Worm (Caenorhabditis elegans) whole organism, L1 larva: ENCODE results near the gene C50E10.2.

Source experiments
- C04F5.9 ChIP-seq: sonication (generic microtip); optimal IDR thresholded peaks from 2 replicates; lab custom pipeline; 2016; ENCODE audit warnings: missing genetic modification characterization, missing compliant biosample characterization
- C16A3.4 ChIP-seq: fragments of 150-350 bp; optimal IDR thresholded peaks from 2 replicates; lab custom pipeline; 2014; ENCODE audit warnings: missing biosample characterization, missing genetic modification characterization
- alr-1 ChIP-seq: fragments of 200-800 bp; sonication (Bioruptor generic); optimal IDR thresholded peaks from 2 replicates; lab custom pipeline; 2018; ENCODE audit warnings: borderline replicate concordance, mild to moderate bottlenecking, missing genetic modification characterization, missing compliant biosample characterization
- aly-2 ChIP-seq: fragments of 150-350 bp; optimal IDR thresholded peaks from 2 replicates; lab custom pipeline; 2014; ENCODE audit warnings: missing biosample characterization, missing genetic modification characterization
- blmp-1 ChIP-seq: fragments of 150-350 bp; optimal IDR thresholded peaks from 2 replicates; lab custom pipeline; 2014; ENCODE audit warnings: missing biosample characterization, missing genetic modification characterization
- ceh-88 ChIP-seq: fragments of 200-800 bp; sonication (Bioruptor generic); IDR thresholded peaks from 2 replicates; pipeline ENCODE4 v1.3.6; 2022; ENCODE audit warnings: missing genetic modification characterization, missing compliant biosample characterization
- ceh-90 ChIP-seq: sonication (generic microtip); optimal IDR thresholded peaks from 2 replicates; lab custom pipeline; 2016; ENCODE audit warnings: missing genetic modification characterization, missing compliant biosample characterization
- dpl-1 ChIP-seq, 3 experiments: fragments of 150-350 bp in 2 of 3; sonication (generic microtip) in 1 of 3; optimal IDR thresholded peaks; 2 replicates each; lab custom pipeline; 2014 to 2017; ENCODE audit warnings: missing biosample characterization in 3 of 3, missing genetic modification characterization in 3 of 3, missing genetic modification reagents in 3 of 3
- efl-1 ChIP-seq, 4 experiments: fragments of 150-350 bp; optimal IDR thresholded peaks in 3 of 4; peaks in 1 of 4; 1 replicate in 1 of 4; 2 replicates in 3 of 4; lab custom pipeline; 2014; ENCODE audit warnings: missing biosample characterization in 2 of 4, missing genetic modification characterization in 2 of 4, missing genetic modification reagents in 2 of 4
- egl-13 ChIP-seq: sonication (generic microtip); optimal IDR thresholded peaks from 2 replicates; lab custom pipeline; 2016; ENCODE audit warnings: missing genotype, missing genetic modification reagents, missing genetic modification characterization, missing compliant biosample characterization
- fkh-10 ChIP-seq: sonication (generic microtip); optimal IDR thresholded peaks from 2 replicates; lab custom pipeline; 2017; ENCODE audit warnings: missing biosample characterization, missing genetic modification reagents, missing genetic modification characterization
- fkh-4 ChIP-seq: sonication (generic microtip); optimal IDR thresholded peaks from 2 replicates; lab custom pipeline; 2016; ENCODE audit warnings: missing compliant biosample characterization, missing genetic modification characterization, borderline replicate concordance
- fkh-8 ChIP-seq: sonication (generic microtip); optimal IDR thresholded peaks from 2 replicates; lab custom pipeline; 2016; ENCODE audit warnings: mild to moderate bottlenecking, missing genetic modification characterization, missing compliant biosample characterization
- grh-1 ChIP-seq: fragments of 200-800 bp; sonication (Bioruptor generic); IDR thresholded peaks from 2 replicates; pipeline ENCODE4 v1.3.6; 2022; ENCODE audit warnings: missing genetic modification reagents, missing genetic modification characterization, missing compliant biosample characterization
- hlh-17 ChIP-seq: fragments of 200-800 bp; sonication (Bioruptor generic); optimal IDR thresholded peaks from 2 replicates; lab custom pipeline; 2018; ENCODE audit warnings: missing genetic modification characterization, mild to moderate bottlenecking, missing compliant biosample characterization, moderate library complexity, borderline replicate concordance
- hpl-2 ChIP-seq: fragments of 150-350 bp; optimal IDR thresholded peaks from 2 replicates; lab custom pipeline; 2014; ENCODE audit warnings: missing biosample characterization, missing genetic modification reagents, missing genetic modification characterization
- irx-1 ChIP-seq: sonication (generic microtip); optimal IDR thresholded peaks from 2 replicates; lab custom pipeline; 2016; ENCODE audit warnings: missing genetic modification characterization, missing compliant biosample characterization
- isw-1 ChIP-seq: fragments of 200-800 bp; sonication (Bioruptor generic); IDR thresholded peaks from 2 replicates; pipeline ENCODE4 v1.3.6; 2022; ENCODE audit warnings: missing genetic modification characterization, missing compliant biosample characterization
- jun-1 ChIP-seq: fragments of 150-350 bp; optimal IDR thresholded peaks from 2 replicates; lab custom pipeline; 2014; ENCODE audit warnings: missing biosample characterization, missing genetic modification reagents, missing genetic modification characterization
- lin-14 ChIP-seq: fragments of 200-800 bp; sonication (Bioruptor generic); optimal IDR thresholded peaks from 2 replicates; lab custom pipeline; 2018; ENCODE audit warnings: mild to moderate bottlenecking, missing genetic modification characterization, moderate library complexity, missing compliant biosample characterization
- lin-15B ChIP-seq: fragments of 150-350 bp; sonication (generic microtip); optimal IDR thresholded peaks from 3 replicates; lab custom pipeline; 2014; ENCODE audit warnings: missing biosample characterization, missing genetic modification characterization
- lin-35 ChIP-seq, 2 experiments: fragments of 150-350 bp; optimal IDR thresholded peaks; 2 replicates each; lab custom pipeline; 2014; ENCODE audit warnings: missing biosample characterization in 2 of 2, missing genetic modification characterization in 2 of 2, missing genetic modification reagents in 2 of 2
- lin-39 ChIP-seq: fragments of 150-350 bp; optimal IDR thresholded peaks from 2 replicates; lab custom pipeline; 2014; ENCODE audit warnings: missing biosample characterization, missing genetic modification reagents, missing genetic modification characterization
- lir-3 ChIP-seq: sonication (generic microtip); optimal IDR thresholded peaks from 2 replicates; lab custom pipeline; 2016; ENCODE audit warnings: mild to moderate bottlenecking, missing genetic modification characterization, moderate library complexity, missing compliant biosample characterization; ENCODE audit not compliant: poor library complexity
- lsy-2 ChIP-seq, 2 experiments: fragments of 150-350 bp; optimal IDR thresholded peaks; 2 replicates each; lab custom pipeline; 2014; ENCODE audit warnings: missing biosample characterization in 2 of 2, missing genetic modification characterization in 2 of 2
- mab-9 ChIP-seq: fragments of 200-800 bp; sonication (Bioruptor generic); IDR thresholded peaks from 2 replicates; pipeline ENCODE4 v1.3.6; 2022; ENCODE audit warnings: missing genetic modification reagents, missing genetic modification characterization, missing compliant biosample characterization
- mdl-1 ChIP-seq, 2 experiments: fragments of 150-350 bp; optimal IDR thresholded peaks; 2 replicates each; lab custom pipeline; 2014 to 2017; ENCODE audit warnings: missing biosample characterization in 2 of 2, missing genetic modification characterization in 2 of 2, inconsistent platforms in 1 of 2
- mef-2 ChIP-seq: fragments of 150-350 bp; optimal IDR thresholded peaks from 2 replicates; lab custom pipeline; 2014; ENCODE audit warnings: missing biosample characterization, missing genetic modification characterization
- mep-1 ChIP-seq: fragments of 150-350 bp; optimal IDR thresholded peaks from 2 replicates; lab custom pipeline; 2014; ENCODE audit warnings: missing biosample characterization, missing genetic modification characterization
- nhr-19 ChIP-seq: fragments of 200-800 bp; sonication (Bioruptor generic); conservative IDR thresholded peaks from 2 replicates; pipeline ENCODE4 v1.3.6; 2022; ENCODE audit warnings: missing genetic modification characterization, missing compliant biosample characterization
- nhr-237 ChIP-seq: fragments of 150-350 bp; optimal IDR thresholded peaks from 2 replicates; lab custom pipeline; 2014; ENCODE audit warnings: missing biosample characterization, missing genetic modification characterization
- nhr-47 ChIP-seq: sonication (generic microtip); optimal IDR thresholded peaks from 2 replicates; lab custom pipeline; 2016; ENCODE audit warnings: mild to moderate bottlenecking, missing genetic modification characterization, moderate library complexity, missing compliant biosample characterization
- nhr-71 ChIP-seq: sonication (generic microtip); optimal IDR thresholded peaks from 2 replicates; lab custom pipeline; 2016; ENCODE audit warnings: mild to moderate bottlenecking, missing genetic modification characterization, moderate library complexity, missing compliant biosample characterization
- nhr-76 ChIP-seq: sonication (generic microtip); optimal IDR thresholded peaks from 2 replicates; lab custom pipeline; 2017; ENCODE audit warnings: missing biosample characterization, missing genetic modification characterization
- nhr-77 ChIP-seq: fragments of 150-350 bp; optimal IDR thresholded peaks from 2 replicates; lab custom pipeline; 2014; ENCODE audit warnings: missing biosample characterization, missing genetic modification characterization
- nhr-85 ChIP-seq: sonication (generic microtip); peaks from one replicate; lab custom pipeline; 2016; ENCODE audit warnings: missing genetic modification characterization, inconsistent platforms, missing compliant biosample characterization
- rnt-1 ChIP-seq: sonication (generic microtip); optimal IDR thresholded peaks from 2 replicates; lab custom pipeline; 2016; ENCODE audit warnings: mild to moderate bottlenecking, missing genetic modification characterization, moderate library complexity, missing compliant biosample characterization
- snu-23 ChIP-seq: sonication (generic microtip); optimal IDR thresholded peaks from 2 replicates; lab custom pipeline; 2016; ENCODE audit warnings: missing genetic modification characterization, missing compliant biosample characterization
- sox-4 ChIP-seq: sonication (generic microtip); optimal IDR thresholded peaks from 2 replicates; lab custom pipeline; 2016; ENCODE audit warnings: missing genetic modification characterization, missing compliant biosample characterization
- tbx-2 ChIP-seq: sonication (generic microtip); optimal IDR thresholded peaks from 2 replicates; lab custom pipeline; 2016; ENCODE audit warnings: missing genetic modification characterization, missing compliant biosample characterization
- unc-62 ChIP-seq: fragments of 150-350 bp; optimal IDR thresholded peaks from 2 replicates; lab custom pipeline; 2014; ENCODE audit warnings: missing biosample characterization, missing genetic modification reagents, missing genetic modification characterization
- unc-86 ChIP-seq: sonication (generic microtip); optimal IDR thresholded peaks from 2 replicates; lab custom pipeline; 2016; ENCODE audit warnings: missing genetic modification characterization, missing compliant biosample characterization
- unc-98 ChIP-seq: fragments of 200-800 bp; sonication (Bioruptor generic); IDR thresholded peaks from 2 replicates; pipeline ENCODE4 v1.3.6; 2022; ENCODE audit warnings: missing genetic modification characterization, missing compliant biosample characterization
- vab-15 ChIP-seq: sonication (generic microtip); optimal IDR thresholded peaks from 2 replicates; lab custom pipeline; 2017; ENCODE audit warnings: missing genotype, mild to moderate bottlenecking, missing genetic modification characterization, missing compliant biosample characterization
- xbp-1 ChIP-seq: sonication (generic microtip); optimal IDR thresholded peaks from 2 replicates; lab custom pipeline; 2016; ENCODE audit warnings: missing genetic modification characterization, missing compliant biosample characterization
- zip-4 ChIP-seq: fragments of 200-800 bp; sonication (Bioruptor generic); optimal IDR thresholded peaks from 2 replicates; lab custom pipeline; 2018; ENCODE audit warnings: mild to moderate bottlenecking, missing genetic modification characterization, moderate library complexity, missing compliant biosample characterization
- ztf-4 ChIP-seq: fragments of 150-350 bp; optimal IDR thresholded peaks from 2 replicates; lab custom pipeline; 2014; ENCODE audit warnings: missing biosample characterization, missing genetic modification characterization

C50E10.2 gene

DNA sequence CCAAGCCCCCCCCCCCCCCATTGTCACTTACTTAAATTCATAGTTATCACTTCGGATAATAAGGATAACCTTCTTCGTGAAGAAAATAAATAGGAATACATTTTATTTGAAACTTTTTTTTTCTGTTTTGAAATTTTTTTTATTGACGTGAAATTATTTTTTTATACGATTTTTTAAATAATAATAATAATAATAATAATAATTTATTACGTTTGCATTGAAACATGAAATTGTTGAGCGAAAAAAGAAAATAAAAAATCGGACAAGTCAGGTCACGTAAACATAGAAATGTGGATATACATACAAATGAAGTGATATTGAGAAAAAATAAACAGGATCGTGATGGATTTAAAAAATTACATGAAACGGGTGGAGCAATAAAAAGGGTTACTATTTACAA is at the start of gene C50E10.2:
Gene C50E10.2, minus strand, starts transcription at position 101 of the 400 bp plus-strand sequence.
- TF ChIP-seq zip-4, result no peak
- TF ChIP-seq nhr-47 (tag; lab: Kevin White, UChicago), result no peak
- TF ChIP-seq rnt-1 (tag; lab: Kevin White, UChicago), result no peak

DNA sequence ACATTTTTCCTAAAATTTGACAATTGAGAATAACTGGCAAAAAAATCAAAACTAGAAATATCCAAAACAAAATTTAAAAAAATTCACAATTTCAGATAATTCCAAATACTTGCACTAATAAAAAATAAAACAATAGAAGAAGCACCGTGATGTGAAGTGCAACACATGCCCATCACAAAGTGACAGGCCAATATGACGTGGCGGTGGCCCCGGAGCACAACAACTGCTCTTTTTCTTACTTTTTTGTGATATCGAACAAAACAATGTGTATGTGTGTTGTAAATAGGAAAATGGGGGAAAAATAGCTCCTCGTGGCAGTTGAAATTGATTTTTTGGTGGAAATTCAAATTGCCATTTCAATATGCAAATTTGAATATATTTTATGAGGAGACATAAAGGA is 44.3 kb upstream of the C50E10.2 start:
- TF ChIP-seq mep-1 (tag; lab: Kevin White, UChicago) (no peak), blmp-1 (tag; lab: Kevin White, UChicago) (no peak), C16A3.4 (tag; lab: Kevin White, UChicago) (no peak), dpl-1 (GFP tag; optimal IDR thresholded peaks at IDR 0.05; lab: Kevin White, UChicago) (no peak), fkh-8 (tag; lab: Kevin White, UChicago) (no peak), xbp-1 (no peak), hpl-2 (GFP tag; lab: Kevin White, UChicago) (no peak), efl-1 (optimal IDR thresholded peaks at IDR 0.05; lab: Kevin White, UChicago) (no peak), efl-1 (GFP tag; optimal IDR thresholded peaks at IDR 0.05 in 1 of 2; lab: Kevin White, UChicago) (peak in 1 of 2 experiments; percentile 56), nhr-76 (tag; lab: Kevin White, UChicago) (no peak), zip-4 (no peak), egl-13 (tag; lab: Kevin White, UChicago) (no peak), lir-3 (tag; lab: Kevin White, UChicago) (no peak), lin-39 (no peak), lin-35 (GFP tag; optimal IDR thresholded peaks at IDR 0.05; lab: Kevin White, UChicago) (no peak), fkh-4 (tag; lab: Kevin White, UChicago) (no peak), snu-23 (GFP tag; lab: Kevin White, UChicago) (peak; percentile 1), fkh-10 (GFP tag; lab: Kevin White, UChicago) (no peak), lsy-2 (tag; optimal IDR thresholded peaks at IDR 0.05; lab: Kevin White, UChicago) (peak in 1 of 2 experiments; percentile 25), ztf-4 (tag; lab: Kevin White, UChicago) (no peak), nhr-71 (tag; lab: Kevin White, UChicago) (peak; percentile 24), mab-9 (no peak), mef-2 (no peak), alr-1 (tag; lab: Kevin White, UChicago) (no peak), nhr-77 (tag; lab: Kevin White, UChicago) (no peak), ceh-90 (tag; lab: Kevin White, UChicago) (no peak), unc-98 (no peak), jun-1 (no peak), ceh-88 (no peak), irx-1 (tag; lab: Kevin White, UChicago) (no peak), nhr-237 (tag; lab: Kevin White, UChicago) (no peak), lin-15B (tag; lab: Kevin White, UChicago) (no peak), grh-1 (GFP tag; lab: Robert Waterston, UW) (no peak), C04F5.9 (tag; lab: Kevin White, UChicago) (no peak), rnt-1 (tag; lab: Kevin White, UChicago) (peak; percentile 69), aly-2 (tag; lab: Kevin White, UChicago) (no peak), isw-1 (GFP tag; lab: Robert Waterston, UW) (no peak), nhr-85 (no peak), unc-62 (GFP tag; lab: Kevin White, UChicago) (no peak), nhr-19 (GFP tag; lab: Robert Waterston, UW) (no peak), vab-15 (tag; lab: Kevin White, UChicago) (no peak), unc-86 (tag; lab: Kevin White, UChicago) (no peak), tbx-2 (tag; lab: Kevin White, UChicago) (no peak), mdl-1 (tag; optimal IDR thresholded peaks at IDR 0.05; lab: Kevin White, UChicago) (peak in 1 of 2 experiments; percentile 14), lin-14 (peak; percentile 51), hlh-17 (GFP tag; lab: Kevin White, UChicago) (no peak), sox-4 (tag; lab: Kevin White, UChicago) (no peak)
- TF ChIP-seq, all 84 proteins: peak for 7
